Worm (Caenorhabditis elegans) whole organism, L3 larva: ENCODE data around the gene chtb-1.

Source experiments
- R02D3.7 ChIP-seq: fragments of 150-350 bp; optimal IDR thresholded peaks from 2 replicates; lab custom pipeline; 2014; ENCODE audit warnings: missing biosample characterization, missing genetic modification characterization
- aly-2 ChIP-seq: fragments of 150-350 bp; optimal IDR thresholded peaks from 2 replicates; lab custom pipeline; 2014; ENCODE audit warnings: missing biosample characterization, missing genetic modification characterization
- ama-1 ChIP-seq: fragments of 150-350 bp; optimal IDR thresholded peaks from 2 replicates; lab custom pipeline; 2018
- ceh-28 ChIP-seq: fragments of 150-350 bp; optimal IDR thresholded peaks from 2 replicates; lab custom pipeline; 2014; ENCODE audit warnings: missing biosample characterization, missing genetic modification reagents, missing genetic modification characterization
- ceh-82 ChIP-seq: fragments of 150-350 bp; optimal IDR thresholded peaks from 2 replicates; lab custom pipeline; 2014; ENCODE audit warnings: missing biosample characterization, missing genetic modification characterization
- ceh-9 ChIP-seq: sonication (generic microtip); optimal IDR thresholded peaks from 2 replicates; lab custom pipeline; 2018; ENCODE audit warnings: missing biosample characterization, missing genetic modification characterization
- egl-5 ChIP-seq: fragments of 150-350 bp; optimal IDR thresholded peaks from 2 replicates; lab custom pipeline; 2017; ENCODE audit warnings: missing biosample characterization, missing genetic modification reagents, missing genetic modification characterization, inconsistent platforms
- elt-1 ChIP-seq: fragments of 150-350 bp; optimal IDR thresholded peaks from 2 replicates; lab custom pipeline; 2014; ENCODE audit warnings: missing biosample characterization, missing genetic modification characterization
- elt-2 ChIP-seq: sonication (generic microtip); optimal IDR thresholded peaks from 2 replicates; lab custom pipeline; 2016; ENCODE audit warnings: missing genetic modification reagents, mild to moderate bottlenecking, missing genetic modification characterization, missing compliant biosample characterization
- elt-3 ChIP-seq, 3 experiments: fragments of 150-350 bp in 1 of 3; sonication (generic microtip) in 2 of 3; optimal IDR thresholded peaks; 2 replicates in 2 of 3; 4 replicates in 1 of 3; lab custom pipeline; 2014 to 2017; ENCODE audit warnings: missing biosample characterization in 3 of 3, missing genetic modification characterization in 3 of 3
- fkh-10 ChIP-seq: sonication (generic microtip); optimal IDR thresholded peaks from 2 replicates; lab custom pipeline; 2017; ENCODE audit warnings: missing biosample characterization, missing genetic modification reagents, missing genetic modification characterization
- fkh-2 ChIP-seq: fragments of 150-350 bp; optimal IDR thresholded peaks from 2 replicates; lab custom pipeline; 2014; ENCODE audit warnings: missing biosample characterization, missing genetic modification reagents, missing genetic modification characterization
- fos-1 ChIP-seq: fragments of 150-350 bp; optimal IDR thresholded peaks from 2 replicates; lab custom pipeline; 2014; ENCODE audit warnings: missing biosample characterization, missing genetic modification characterization
- hmg-11 ChIP-seq: sonication (generic microtip); optimal IDR thresholded peaks from 2 replicates; lab custom pipeline; 2016; ENCODE audit warnings: missing genetic modification characterization, missing compliant biosample characterization
- jun-1 ChIP-seq: fragments of 150-350 bp; optimal IDR thresholded peaks from 2 replicates; lab custom pipeline; 2014; ENCODE audit warnings: missing biosample characterization, missing genetic modification reagents, missing genetic modification characterization
- lin-15B ChIP-seq: fragments of 150-350 bp; optimal IDR thresholded peaks from 2 replicates; lab custom pipeline; 2014; ENCODE audit warnings: missing biosample characterization, missing genetic modification characterization
- lin-39 ChIP-seq: fragments of 150-350 bp; optimal IDR thresholded peaks from 2 replicates; lab custom pipeline; 2018; ENCODE audit warnings: missing biosample characterization, missing genetic modification reagents, missing genetic modification characterization
- lsy-12 ChIP-seq: sonication (generic microtip); optimal IDR thresholded peaks from 2 replicates; lab custom pipeline; 2016; ENCODE audit warnings: mild to moderate bottlenecking, missing genetic modification characterization, missing compliant biosample characterization
- mdl-1 ChIP-seq: fragments of 150-350 bp; optimal IDR thresholded peaks from 2 replicates; lab custom pipeline; 2014; ENCODE audit warnings: missing biosample characterization, missing genetic modification characterization
- mml-1 ChIP-seq: fragments of 150-350 bp; sonication (generic microtip); optimal IDR thresholded peaks from 3 replicates; lab custom pipeline; 2014; ENCODE audit warnings: missing biosample characterization, missing genetic modification characterization
- nfya-1 ChIP-seq: sonication (generic microtip); optimal IDR thresholded peaks from 2 replicates; lab custom pipeline; 2017; ENCODE audit warnings: missing genetic modification characterization, mild to moderate bottlenecking, missing compliant biosample characterization, antibody characterized with exemption, moderate library complexity; ENCODE audit not compliant: insufficient read depth
- nhr-11 ChIP-seq: fragments of 150-350 bp; optimal IDR thresholded peaks from 2 replicates; lab custom pipeline; 2014; ENCODE audit warnings: missing biosample characterization, missing genetic modification characterization
- nhr-67 ChIP-seq: fragments of 150-350 bp; optimal IDR thresholded peaks from 2 replicates; lab custom pipeline; 2014; ENCODE audit warnings: missing biosample characterization, missing genetic modification characterization
- nhr-76 ChIP-seq: fragments of 150-350 bp; sonication (generic microtip); optimal IDR thresholded peaks from 5 replicates; lab custom pipeline; 2014; ENCODE audit warnings: missing biosample characterization, missing genetic modification characterization
- nhr-77 ChIP-seq: fragments of 150-350 bp; optimal IDR thresholded peaks from 2 replicates; lab custom pipeline; 2014; ENCODE audit warnings: missing biosample characterization, missing genetic modification characterization
- pha-4 ChIP-seq: fragments of 150-350 bp; optimal IDR thresholded peaks from 2 replicates; lab custom pipeline; 2014; ENCODE audit warnings: missing biosample characterization, missing genetic modification reagents, missing genetic modification characterization
- pqm-1 ChIP-seq: fragments of 150-350 bp; optimal IDR thresholded peaks from 2 replicates; lab custom pipeline; 2017; ENCODE audit warnings: missing biosample characterization, missing genetic modification characterization, inconsistent platforms
- sea-2 ChIP-seq: fragments of 150-350 bp; sonication (generic microtip); optimal IDR thresholded peaks from 4 replicates; lab custom pipeline; 2014; ENCODE audit warnings: missing biosample characterization, missing genetic modification reagents, missing genetic modification characterization
- skn-1 ChIP-seq: fragments of 150-350 bp; optimal IDR thresholded peaks from 2 replicates; lab custom pipeline; 2014; ENCODE audit warnings: missing biosample characterization, missing genetic modification characterization
- snpc-4 ChIP-seq: fragments of 150-350 bp; optimal IDR thresholded peaks from 2 replicates; lab custom pipeline; 2014; ENCODE audit warnings: missing biosample characterization, missing genetic modification characterization
- unc-39 ChIP-seq: sonication (generic microtip); optimal IDR thresholded peaks from 4 replicates; lab custom pipeline; 2017; ENCODE audit warnings: missing biosample characterization, missing genetic modification characterization
- unc-62 ChIP-seq: fragments of 150-350 bp; sonication (generic microtip); optimal IDR thresholded peaks from 4 replicates; lab custom pipeline; 2014; ENCODE audit warnings: missing biosample characterization, missing genetic modification reagents, missing genetic modification characterization
- ztf-11 ChIP-seq: fragments of 150-350 bp; optimal IDR thresholded peaks from 2 replicates; lab custom pipeline; 2014; ENCODE audit warnings: missing biosample characterization, missing genetic modification characterization

chtb-1 gene

ce11 chrIII:9383496-9383895, 28.2 kb upstream of the chtb-1 start, which contains the start of gene tkr-1:
tkr-1 (plus strand) TSS chrIII:9383796.
- no peak for TF ChIP-seq nfya-1
- no peak for TF ChIP-seq mdl-1 (tag; lab: Kevin White, UChicago)
- TF ChIP-seq, all 47 proteins: peak for 0

ce11 chrIII:9376701-9377100, 21.4 kb upstream of the chtb-1 start:
- TF ChIP-seq lin-39 (tag; lab: Kevin White, UChicago) (no peak), snpc-4 (tag; lab: Kevin White, UChicago) (no peak), aly-2 (tag; lab: Kevin White, UChicago) (no peak), fkh-10 (GFP tag; lab: Kevin White, UChicago) (no peak), ceh-82 (tag; lab: Kevin White, UChicago) (no peak), fkh-2 (tag; lab: Kevin White, UChicago) (no peak), lsy-12 (tag; lab: Kevin White, UChicago) (no peak), egl-5 (tag; lab: Kevin White, UChicago) (no peak), nhr-76 (no peak)

ce11 chrIII:9373779-9374178, 18.5 kb upstream of the chtb-1 start:
- no peak for TF ChIP-seq ztf-11 (tag; lab: Kevin White, UChicago)
- TF ChIP-seq fkh-10 (GFP tag; lab: Kevin White, UChicago) = peak; percentile 80
- TF ChIP-seq, all 47 proteins: peak for 1

ce11 chrIII:9366971-9367370, 11.7 kb upstream of the chtb-1 start, which contains the start of gene crn-6:
crn-6 (plus strand) TSS chrIII:9367271.
- no peak for TF ChIP-seq lsy-12 (tag; lab: Kevin White, UChicago)
- no peak for TF ChIP-seq R02D3.7 (tag; lab: Kevin White, UChicago)
- TF ChIP-seq lin-15B = no peak
- TF ChIP-seq nfya-1 = no peak
- TF ChIP-seq elt-2 (tag; lab: Kevin White, UChicago) = no peak
- no peak for TF ChIP-seq sea-2 (GFP tag; lab: Kevin White, UChicago)
- no peak for TF ChIP-seq nhr-67 (tag; lab: Kevin White, UChicago)
- no peak for TF ChIP-seq jun-1 (tag; lab: Kevin White, UChicago)
- TF ChIP-seq elt-3 (tag; optimal IDR thresholded peaks at IDR 0.05; lab: Kevin White, UChicago) = no peak
- no peak for TF ChIP-seq pqm-1 (tag; lab: Kevin White, UChicago)
- TF ChIP-seq fkh-10 (GFP tag; lab: Kevin White, UChicago) = no peak
- no peak for TF ChIP-seq pha-4
- no peak for TF ChIP-seq aly-2 (tag; lab: Kevin White, UChicago)
- no peak for TF ChIP-seq fkh-2 (tag; lab: Kevin White, UChicago)
- TF ChIP-seq mml-1 (tag; lab: Kevin White, UChicago) = no peak
- no peak for TF ChIP-seq hmg-11 (tag; lab: Kevin White, UChicago)
- no peak for TF ChIP-seq ama-1 (lab: Kevin White, UChicago)

ce11 chrIII:9366376-9366775, 11.1 kb upstream of the chtb-1 start:
- TF ChIP-seq elt-2 (tag; lab: Kevin White, UChicago) = peak; percentile 38
- no peak for TF ChIP-seq pha-4
- TF ChIP-seq mdl-1 (tag; lab: Kevin White, UChicago) = no peak
- TF ChIP-seq pqm-1 (tag; lab: Kevin White, UChicago) = peak; percentile 12
- no peak for TF ChIP-seq nhr-11 (tag; lab: Kevin White, UChicago)
- TF ChIP-seq skn-1 (tag; lab: Kevin White, UChicago) = no peak
- TF ChIP-seq elt-1 (tag; lab: Kevin White, UChicago) = no peak

ce11 chrIII:9361228-9361627, 6.0 kb upstream of the chtb-1 start, which contains the start of gene flp-25:
flp-25 (plus strand) TSS chrIII:9361528.
- TF ChIP-seq nhr-67 (tag; lab: Kevin White, UChicago) (no peak), ceh-28 (tag; lab: Kevin White, UChicago) (no peak), ceh-82 (tag; lab: Kevin White, UChicago) (no peak), sea-2 (GFP tag; lab: Kevin White, UChicago) (no peak), ztf-11 (tag; lab: Kevin White, UChicago) (no peak), lin-39 (tag; lab: Kevin White, UChicago) (no peak), hmg-11 (tag; lab: Kevin White, UChicago) (no peak), unc-62 (no peak), nhr-77 (tag; lab: Kevin White, UChicago) (no peak), pqm-1 (tag; lab: Kevin White, UChicago) (no peak), fos-1 (tag; lab: Kevin White, UChicago) (no peak), mdl-1 (tag; lab: Kevin White, UChicago) (no peak), ama-1 (lab: Kevin White, UChicago) (no peak), ceh-9 (tag; lab: Kevin White, UChicago) (no peak), nhr-76 (no peak), unc-39 (tag; lab: Kevin White, UChicago) (no peak), nfya-1 (no peak)
- TF ChIP-seq, all 47 proteins: peak for 0
